Worm (Caenorhabditis elegans) whole organism, mixed stage, embryonic: Measurements from ENCODE around the gene K08D9.9.

ENCODE experiments used
- M03D4.4 ChIP-seq: sonication (generic microtip); optimal IDR thresholded peaks from 2 replicates; lab custom pipeline; 2017; ENCODE audit warnings: mild to moderate bottlenecking, missing genetic modification characterization, missing compliant biosample characterization
- bed-3 ChIP-seq: fragments of 200-800 bp; sonication (Bioruptor generic); optimal IDR thresholded peaks from 3 replicates; lab custom pipeline; 2018; ENCODE audit warnings: mild to moderate bottlenecking, missing genetic modification characterization, moderate library complexity, missing compliant biosample characterization
- blmp-1 ChIP-seq: fragments of 150-350 bp; optimal IDR thresholded peaks from 2 replicates; lab custom pipeline; 2014; ENCODE audit warnings: missing biosample characterization, missing genetic modification characterization
- ceh-39 ChIP-seq: fragments of 150-350 bp; optimal IDR thresholded peaks from 2 replicates; lab custom pipeline; 2014; ENCODE audit warnings: missing biosample characterization, missing genetic modification characterization
- ceh-43 ChIP-seq: fragments of 200-800 bp; sonication (Bioruptor generic); optimal IDR thresholded peaks from 2 replicates; lab custom pipeline; 2018; ENCODE audit warnings: mild to moderate bottlenecking, missing genetic modification characterization, moderate library complexity, missing compliant biosample characterization
- ceh-83 ChIP-seq: fragments of 200-800 bp; sonication (Bioruptor generic); optimal IDR thresholded peaks from 2 replicates; lab custom pipeline; 2018; ENCODE audit warnings: mild to moderate bottlenecking, missing genetic modification characterization, missing compliant biosample characterization
- ces-1 ChIP-seq: fragments of 150-350 bp; optimal IDR thresholded peaks from 2 replicates; lab custom pipeline; 2014; ENCODE audit warnings: missing biosample characterization, missing genetic modification reagents, missing genetic modification characterization
- cnd-1 ChIP-seq: fragments of 200-800 bp; sonication (Bioruptor generic); optimal IDR thresholded peaks from 2 replicates; lab custom pipeline; 2018; ENCODE audit warnings: mild to moderate bottlenecking, missing genetic modification characterization, missing compliant biosample characterization
- drap-1 ChIP-seq: fragments of 200-800 bp; sonication (Bioruptor generic); optimal IDR thresholded peaks from 3 replicates; lab custom pipeline; 2018; ENCODE audit warnings: mild to moderate bottlenecking, missing genetic modification characterization, missing compliant biosample characterization
- elt-1 ChIP-seq: sonication (generic microtip); optimal IDR thresholded peaks from 2 replicates; lab custom pipeline; 2017; ENCODE audit warnings: missing genetic modification characterization, mild to moderate bottlenecking, missing compliant biosample characterization, antibody characterized with exemption, moderate library complexity, borderline replicate concordance; ENCODE audit not compliant: insufficient read depth
- elt-3 ChIP-seq: fragments of 150-350 bp; optimal IDR thresholded peaks from 2 replicates; lab custom pipeline; 2014; ENCODE audit warnings: missing biosample characterization, missing genetic modification characterization
- flh-1 ChIP-seq: fragments of 200-800 bp; sonication (Bioruptor generic); optimal IDR thresholded peaks from 2 replicates; lab custom pipeline; 2018; ENCODE audit warnings: mild to moderate bottlenecking, missing genetic modification characterization, moderate library complexity, missing compliant biosample characterization
- hlh-1 ChIP-seq: fragments of 150-350 bp; optimal IDR thresholded peaks from 2 replicates; lab custom pipeline; 2014; ENCODE audit warnings: missing biosample characterization, missing genetic modification reagents, missing genetic modification characterization
- lin-13 ChIP-seq: fragments of 150-350 bp; optimal IDR thresholded peaks from 2 replicates; lab custom pipeline; 2014; ENCODE audit warnings: missing biosample characterization, missing genetic modification characterization
- lin-32 ChIP-seq: fragments of 200-800 bp; sonication (Bioruptor generic); optimal IDR thresholded peaks from 2 replicates; lab custom pipeline; 2018; ENCODE audit warnings: mild to moderate bottlenecking, missing genetic modification characterization, missing compliant biosample characterization
- mep-1 ChIP-seq: fragments of 150-350 bp; optimal IDR thresholded peaks from 2 replicates; lab custom pipeline; 2017; ENCODE audit warnings: missing biosample characterization, missing genetic modification reagents, missing genetic modification characterization, inconsistent platforms
- mls-2 ChIP-seq: sonication (generic microtip); optimal IDR thresholded peaks from 2 replicates; lab custom pipeline; 2016; ENCODE audit warnings: mild to moderate bottlenecking, missing genetic modification characterization, moderate library complexity, missing compliant biosample characterization
- nhr-12 ChIP-seq: fragments of 150-350 bp; optimal IDR thresholded peaks from 2 replicates; lab custom pipeline; 2014; ENCODE audit warnings: missing biosample characterization, missing genetic modification characterization
- nhr-237 ChIP-seq: fragments of 150-350 bp; optimal IDR thresholded peaks from 2 replicates; lab custom pipeline; 2014; ENCODE audit warnings: missing biosample characterization, missing genetic modification characterization
- nhr-28 ChIP-seq: fragments of 150-350 bp; optimal IDR thresholded peaks from 2 replicates; lab custom pipeline; 2014; ENCODE audit warnings: missing biosample characterization, missing genetic modification characterization
- nhr-76 ChIP-seq: sonication (generic microtip); optimal IDR thresholded peaks from 2 replicates; lab custom pipeline; 2017; ENCODE audit warnings: missing biosample characterization, missing genetic modification characterization
- pha-4 ChIP-seq: fragments of 150-350 bp; optimal IDR thresholded peaks from 2 replicates; lab custom pipeline; 2018; ENCODE audit warnings: missing biosample characterization, missing genetic modification reagents, missing genetic modification characterization
- sem-2 ChIP-seq: fragments of 200-800 bp; sonication (Bioruptor generic); optimal IDR thresholded peaks from 2 replicates; lab custom pipeline; 2018; ENCODE audit warnings: mild to moderate bottlenecking, missing genetic modification characterization, missing compliant biosample characterization
- snpc-4 ChIP-seq: fragments of 150-350 bp; optimal IDR thresholded peaks from 2 replicates; lab custom pipeline; 2014; ENCODE audit warnings: missing biosample characterization, missing genetic modification characterization
- tbx-8 ChIP-seq: fragments of 200-800 bp; sonication (Bioruptor generic); optimal IDR thresholded peaks from 2 replicates; lab custom pipeline; 2018; ENCODE audit warnings: mild to moderate bottlenecking, missing genetic modification characterization, moderate library complexity, missing compliant biosample characterization
- unc-120 ChIP-seq: sonication (generic microtip); optimal IDR thresholded peaks from 2 replicates; lab custom pipeline; 2017; ENCODE audit warnings: missing genetic modification characterization, missing compliant biosample characterization; ENCODE audit not compliant: poor library complexity, severe bottlenecking
- zip-8 ChIP-seq: fragments of 150-350 bp; optimal IDR thresholded peaks from 2 replicates; lab custom pipeline; 2014; ENCODE audit warnings: missing biosample characterization, missing genetic modification characterization
- ztf-11 ChIP-seq: fragments of 150-350 bp; optimal IDR thresholded peaks from 2 replicates; lab custom pipeline; 2014; ENCODE audit warnings: missing biosample characterization, missing genetic modification characterization

The K08D9.9 gene

ce11 chrV:3194952-3195450 lies 41.5 kb downstream of the K08D9.9 start, which contains the start of gene Y73C8B.2:
Y73C8B.2 (minus strand) TSS chrV:3195002.
- TF ChIP-seq pha-4 (tag; lab: Kevin White, UChicago): peak; percentile 6
- peak; percentile 53 for TF ChIP-seq mep-1 (tag; lab: Kevin White, UChicago)
- no peak for TF ChIP-seq ceh-83 (GFP tag; lab: Kevin White, UChicago)
- TF ChIP-seq bed-3: no peak
- TF ChIP-seq lin-13 (tag; lab: Kevin White, UChicago): peak; percentile 16

DNA sequence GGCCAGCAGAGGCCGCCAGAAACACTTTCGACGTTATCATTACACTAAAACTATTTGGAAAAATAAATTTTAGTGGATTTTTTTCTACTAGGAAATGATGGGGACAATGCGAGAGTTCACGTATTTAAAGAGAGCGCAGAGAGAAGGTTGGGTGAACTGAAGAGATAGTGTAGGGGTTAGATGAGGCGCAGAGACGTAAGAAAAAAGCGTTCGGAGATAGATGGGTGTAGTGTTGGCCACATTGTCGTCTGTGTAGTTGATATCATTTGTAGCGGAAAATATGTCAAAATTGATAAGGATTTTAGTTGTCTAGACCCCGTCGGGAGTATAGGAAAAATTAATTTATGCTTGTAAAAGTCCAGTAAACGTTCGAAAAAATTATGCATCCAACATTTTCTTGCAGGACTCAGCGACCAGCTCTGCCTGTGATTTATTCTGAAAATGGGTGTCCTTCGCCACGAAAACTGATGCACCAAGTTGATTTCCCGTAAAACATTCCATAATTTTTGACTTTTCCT lies 43.4 kb downstream of the K08D9.9 start, which contains the start of the genes Y73C8B.3 and Y73C8B.9:
Gene Y73C8B.3 (minus strand): TSS at position 147 of the 518 bp plus-strand sequence.
Gene Y73C8B.9 (plus strand): TSS at position 468 of the 518 bp plus-strand sequence.
- TF ChIP-seq tbx-8: no peak
- no peak for TF ChIP-seq flh-1 (GFP tag; lab: Kevin White, UChicago)
- TF ChIP-seq cnd-1 (tag; lab: Kevin White, UChicago): no peak
- peak; percentile 46 for TF ChIP-seq elt-3 (tag; lab: Kevin White, UChicago)
- no peak for TF ChIP-seq M03D4.4 (tag; lab: Kevin White, UChicago)
- TF ChIP-seq bed-3: no peak
- no peak for TF ChIP-seq zip-8 (tag; lab: Kevin White, UChicago)
- TF ChIP-seq nhr-76 (tag; lab: Kevin White, UChicago): no peak
- no peak for TF ChIP-seq unc-120 (tag; lab: Kevin White, UChicago)
- TF ChIP-seq hlh-1 (tag; lab: Kevin White, UChicago): no peak
- no peak for TF ChIP-seq pha-4 (tag; lab: Kevin White, UChicago)
- TF ChIP-seq nhr-12 (tag; lab: Kevin White, UChicago): no peak
- no peak for TF ChIP-seq blmp-1 (tag; lab: Kevin White, UChicago)
- peak; percentile 4 for TF ChIP-seq nhr-28 (tag; lab: Kevin White, UChicago)

- TF ChIP-seq nhr-12 (tag; lab: Kevin White, UChicago) (no peak), drap-1 (no peak), nhr-237 (tag; lab: Kevin White, UChicago) (no peak), ztf-11 (no peak), nhr-76 (tag; lab: Kevin White, UChicago) (no peak), elt-3 (tag; lab: Kevin White, UChicago) (no peak), tbx-8 (no peak), ces-1 (no peak), mep-1 (tag; lab: Kevin White, UChicago) (no peak), sem-2 (GFP tag; lab: Kevin White, UChicago) (no peak), hlh-1 (tag; lab: Kevin White, UChicago) (no peak), ceh-39 (tag; lab: Kevin White, UChicago) (no peak), lin-32 (GFP tag; lab: Kevin White, UChicago) (no peak), lin-13 (tag; lab: Kevin White, UChicago) (no peak), ceh-43 (GFP tag; lab: Kevin White, UChicago) (no peak), M03D4.4 (tag; lab: Kevin White, UChicago) (no peak), snpc-4 (tag; lab: Kevin White, UChicago) (no peak), elt-1 (tag; lab: Kevin White, UChicago) (no peak), mls-2 (tag; lab: Kevin White, UChicago) (no peak)
These were observed 48.5 kb downstream of the K08D9.9 start, which contains the start of gene lag-2 for ce11 chrV:3188043-3188442. lag-2 (plus strand) TSS chrV:3188343.
